Comparison of ENCODE assay signal across 1 fruit fly cellular context in genomic region chrX:8890974-8891373, dm6.
TF ChIP-seq lines count a peak whose summit lies in the region.

No protein-coding gene starts in this region.

TF ChIP-seq in whole organism, embryonic, 481 proteins besides CTCF, POLR2A, EP300 and RAD21 (continued from another document and continues in another):
- TF ChIP-seq Antp (GFP tag; optimal IDR thresholded peaks at IDR 0.05; lab: Kevin White, UChicago): peak; percentile 26
- no peak for TF ChIP-seq caup (GFP tag; optimal IDR thresholded peaks at IDR 0.05; lab: Kevin White, UChicago; ENCODE audit: severe bottlenecking)
- peak; percentile 12 for TF ChIP-seq Chrac-16 (GFP tag; optimal IDR thresholded peaks at IDR 0.05; lab: Kevin White, UChicago)
- no peak for TF ChIP-seq CG12155 (GFP tag; optimal IDR thresholded peaks at IDR 0.05; lab: Kevin White, UChicago)
- 0 out of 2 replicates have a peak, but pooled peaks have one; percentile 19 for TF ChIP-seq ssp (GFP tag; IDR thresholded peaks at IDR 0.05; lab: Robert Waterston, UW)
- 0 out of 2 replicates have a peak, but pooled peaks have one; percentile 8 for TF ChIP-seq Taf1 (GFP tag; IDR thresholded peaks at IDR 0.05; lab: Robert Waterston, UW)
- TF ChIP-seq CG8388 (GFP tag; optimal IDR thresholded peaks at IDR 0.05; lab: Kevin White, UChicago): no peak
- TF ChIP-seq CG8478 (optimal IDR thresholded peaks at IDR 0.05; lab: Kevin White, UChicago): no peak
- TF ChIP-seq CG14710 (tag; optimal IDR thresholded peaks at IDR 0.05; lab: Kevin White, UChicago): no peak
- TF ChIP-seq kni (GFP tag; optimal IDR thresholded peaks at IDR 0.05; lab: Kevin White, UChicago): no peak
- TF ChIP-seq CG15601 (tag; optimal IDR thresholded peaks at IDR 0.05; lab: Kevin White, UChicago): no peak
- TF ChIP-seq danr (GFP tag; IDR thresholded peaks at IDR 0.05; lab: Robert Waterston, UW): no peak
- TF ChIP-seq dysf (GFP tag; IDR thresholded peaks at IDR 0.05; lab: Robert Waterston, UW): peak; percentile 61
- TF ChIP-seq zen (tag; optimal IDR thresholded peaks at IDR 0.05; lab: Kevin White, UChicago): no peak
- TF ChIP-seq Optix (GFP tag; IDR thresholded peaks at IDR 0.05; lab: Robert Waterston, UW): no peak
- TF ChIP-seq CG17802 (tag; optimal IDR thresholded peaks at IDR 0.05; lab: Kevin White, UChicago): no peak
- peak; percentile 1 for TF ChIP-seq CG10979 (tag; optimal IDR thresholded peaks at IDR 0.05; lab: Kevin White, UChicago)
- TF ChIP-seq CG12071 (GFP tag; optimal IDR thresholded peaks at IDR 0.05; lab: Kevin White, UChicago): no peak
- TF ChIP-seq YL-1 (GFP tag; optimal IDR thresholded peaks at IDR 0.05; lab: Kevin White, UChicago): no peak
- TF ChIP-seq sc (optimal IDR thresholded peaks at IDR 0.05; lab: Kevin White, UChicago): no peak
- no peak for TF ChIP-seq sc (GFP tag; optimal IDR thresholded peaks at IDR 0.05; lab: Kevin White, UChicago)
- TF ChIP-seq CG14965 (GFP tag; optimal IDR thresholded peaks at IDR 0.05; lab: Kevin White, UChicago; ENCODE audit: borderline replicate concordance): no peak
- TF ChIP-seq CG7271 (tag; optimal IDR thresholded peaks at IDR 0.05; lab: Kevin White, UChicago): no peak
- TF ChIP-seq sim (GFP tag; IDR thresholded peaks at IDR 0.05; lab: Robert Waterston, UW): no peak
- no peak for TF ChIP-seq cad (GFP tag; optimal IDR thresholded peaks at IDR 0.05; lab: Kevin White, UChicago)
- no peak for TF ChIP-seq BtbVII (GFP tag; optimal IDR thresholded peaks at IDR 0.05; lab: Kevin White, UChicago)
- no peak for TF ChIP-seq CG3281 (GFP tag; optimal IDR thresholded peaks at IDR 0.05; lab: Kevin White, UChicago)
- no peak for TF ChIP-seq tio (GFP tag; optimal IDR thresholded peaks at IDR 0.05; lab: Kevin White, UChicago)
- no peak for TF ChIP-seq Dip2 (GFP tag; IDR thresholded peaks at IDR 0.05; lab: Robert Waterston, UW)
- no peak for TF ChIP-seq CG9437 (GFP tag; optimal IDR thresholded peaks at IDR 0.05; lab: Kevin White, UChicago)
- TF ChIP-seq gt (GFP tag; IDR thresholded peaks at IDR 0.05; lab: Robert Waterston, UW): no peak
- TF ChIP-seq CG17359 (tag; optimal IDR thresholded peaks at IDR 0.05; lab: Kevin White, UChicago): peak; percentile 38
- TF ChIP-seq CG4707 (GFP tag; optimal IDR thresholded peaks at IDR 0.05; lab: Kevin White, UChicago): no peak
- TF ChIP-seq pita (GFP tag; optimal IDR thresholded peaks at IDR 0.05; lab: Kevin White, UChicago): no peak
- peak; percentile 22 for TF ChIP-seq CG13424 (tag; optimal IDR thresholded peaks at IDR 0.05; lab: Kevin White, UChicago)
- TF ChIP-seq CG16815 (GFP tag; optimal IDR thresholded peaks at IDR 0.05; lab: Kevin White, UChicago): no peak
- no peak for TF ChIP-seq Hey (tag; optimal IDR thresholded peaks at IDR 0.05; lab: Kevin White, UChicago)
- peak; percentile 5; the same call in 1 of the 4 replicates for TF ChIP-seq Gug (GFP tag; IDR thresholded peaks at IDR 0.05; lab: Robert Waterston, UW)
- peak; percentile 12 for TF ChIP-seq fd96Cb (tag; optimal IDR thresholded peaks at IDR 0.05; lab: Kevin White, UChicago)
- TF ChIP-seq CG12219 (GFP tag; optimal IDR thresholded peaks at IDR 0.05; lab: Kevin White, UChicago): no peak
- TF ChIP-seq btn (GFP tag; optimal IDR thresholded peaks at IDR 0.05; lab: Kevin White, UChicago): no peak
- TF ChIP-seq dmrt99B (tag; optimal IDR thresholded peaks at IDR 0.05; lab: Kevin White, UChicago): peak; percentile 43
- peak; percentile 31; the same call in 1 of the 2 replicates for TF ChIP-seq CG3847 (GFP tag; IDR thresholded peaks at IDR 0.05; lab: Robert Waterston, UW)
- TF ChIP-seq NC2α (GFP tag; optimal IDR thresholded peaks at IDR 0.05; lab: Kevin White, UChicago): no peak
- peak; percentile 1 for TF ChIP-seq CG10654 (GFP tag; optimal IDR thresholded peaks at IDR 0.05; lab: Kevin White, UChicago)
- TF ChIP-seq CG33213 (GFP tag; optimal IDR thresholded peaks at IDR 0.05; lab: Kevin White, UChicago): no peak
- peak; percentile 26 for TF ChIP-seq CG2875 (GFP tag; optimal IDR thresholded peaks at IDR 0.05; lab: Kevin White, UChicago)
- TF ChIP-seq Eip74EF (GFP tag; optimal IDR thresholded peaks at IDR 0.05; lab: Kevin White, UChicago): no peak
- no peak for TF ChIP-seq prd (optimal IDR thresholded peaks at IDR 0.05; lab: Kevin White, UChicago)
- peak; percentile 51; the same call in 2 of the 3 replicates for TF ChIP-seq prd (GFP tag; IDR thresholded peaks at IDR 0.05; lab: Robert Waterston, UW)
- no peak for TF ChIP-seq CG7928 (GFP tag; optimal IDR thresholded peaks at IDR 0.05; lab: Kevin White, UChicago)
- no peak for TF ChIP-seq CG14441 (GFP tag; IDR thresholded peaks at IDR 0.05; lab: Robert Waterston, UW)
- peak in 1 of 2 experiments; percentile 46 for TF ChIP-seq eve (GFP tag; optimal IDR thresholded peaks at IDR 0.05; lab: Kevin White, UChicago)
- TF ChIP-seq ftz-f1 (GFP tag; optimal IDR thresholded peaks at IDR 0.05; lab: Kevin White, UChicago): no peak
- peak; percentile 29 for TF ChIP-seq CG15269 (tag; optimal IDR thresholded peaks at IDR 0.05; lab: Kevin White, UChicago)
- no peak for TF ChIP-seq trh (GFP tag; optimal IDR thresholded peaks at IDR 0.05; lab: Kevin White, UChicago)
- 0 out of 2 replicates have a peak, but pooled peaks have one; percentile 14 for TF ChIP-seq CG7372 (GFP tag; IDR thresholded peaks at IDR 0.05; lab: Robert Waterston, UW)
- TF ChIP-seq CG10366 (GFP tag; IDR thresholded peaks at IDR 0.05; lab: Robert Waterston, UW): no peak; the same call in 1 of the 2 replicates
- TF ChIP-seq ken (GFP tag; IDR thresholded peaks at IDR 0.05; lab: Robert Waterston, UW): peak; percentile 35; the same call in 1 of the 3 replicates
- TF ChIP-seq CG2889 (GFP tag; IDR thresholded peaks at IDR 0.05; lab: Robert Waterston, UW): no peak
- TF ChIP-seq wor (GFP tag; IDR thresholded peaks at IDR 0.05; lab: Robert Waterston, UW): 0 out of 2 replicates have a peak, but pooled peaks have one; percentile 20
- TF ChIP-seq Mrtf (GFP tag; IDR thresholded peaks at IDR 0.05; lab: Robert Waterston, UW): 0 out of 3 replicates have a peak, but pooled peaks have one; percentile 52
- TF ChIP-seq crc (GFP tag; optimal IDR thresholded peaks at IDR 0.05; lab: Kevin White, UChicago): no peak
- no peak for TF ChIP-seq CG10959 (GFP tag; IDR thresholded peaks at IDR 0.05; lab: Robert Waterston, UW)
- TF ChIP-seq row (GFP tag; IDR thresholded peaks at IDR 0.05; lab: Robert Waterston, UW): peak; percentile 65
- TF ChIP-seq ase (GFP tag; IDR thresholded peaks at IDR 0.05; lab: Robert Waterston, UW): no peak
- no peak for TF ChIP-seq tna (GFP tag; IDR thresholded peaks at IDR 0.05; lab: Robert Waterston, UW; ENCODE audit: partially characterized antibody)
- TF ChIP-seq Six4 (GFP tag; optimal IDR thresholded peaks at IDR 0.05; lab: Kevin White, UChicago): no peak
- peak; percentile 43; the same call in 1 of the 2 replicates for TF ChIP-seq Xrp1 (GFP tag; IDR thresholded peaks at IDR 0.05; lab: Robert Waterston, UW)
- peak; percentile 19 for TF ChIP-seq tin (GFP tag; optimal IDR thresholded peaks at IDR 0.05; lab: Kevin White, UChicago)
- TF ChIP-seq CG1603 (tag; optimal IDR thresholded peaks at IDR 0.05; lab: Kevin White, UChicago): peak; percentile 34
- no peak for TF ChIP-seq CG4820 (GFP tag; optimal IDR thresholded peaks at IDR 0.05; lab: Kevin White, UChicago)
- no peak for TF ChIP-seq TFAM (GFP tag; optimal IDR thresholded peaks at IDR 0.05; lab: Kevin White, UChicago)
- no peak for TF ChIP-seq kah (GFP tag; optimal IDR thresholded peaks at IDR 0.05; lab: Kevin White, UChicago)
- no peak for TF ChIP-seq CG5953 (GFP tag; IDR thresholded peaks at IDR 0.05; lab: Robert Waterston, UW)
- TF ChIP-seq CG1529 (GFP tag; optimal IDR thresholded peaks at IDR 0.05; lab: Kevin White, UChicago): no peak
- no peak for TF ChIP-seq stc (GFP tag; IDR thresholded peaks at IDR 0.05; lab: Robert Waterston, UW)
- TF ChIP-seq CG11398 (GFP tag; optimal IDR thresholded peaks at IDR 0.05; lab: Kevin White, UChicago): no peak
- no peak for TF ChIP-seq CG17385 (GFP tag; optimal IDR thresholded peaks at IDR 0.05; lab: Kevin White, UChicago)
- TF ChIP-seq CG7839 (tag; optimal IDR thresholded peaks at IDR 0.05; lab: Kevin White, UChicago): peak; percentile 21
- no peak for TF ChIP-seq CG7357 (GFP tag; IDR thresholded peaks at IDR 0.05; lab: Robert Waterston, UW)
- peak; percentile 30 for TF ChIP-seq Ssrp (tag; optimal IDR thresholded peaks at IDR 0.05; lab: Kevin White, UChicago)
- TF ChIP-seq CG6254 (GFP tag; optimal IDR thresholded peaks at IDR 0.05; lab: Kevin White, UChicago): no peak
- TF ChIP-seq CG12236 (GFP tag; optimal IDR thresholded peaks at IDR 0.05; lab: Kevin White, UChicago): no peak
- TF ChIP-seq dmrt11E (tag; optimal IDR thresholded peaks at IDR 0.05; lab: Kevin White, UChicago): no peak
- TF ChIP-seq jing (GFP tag; optimal IDR thresholded peaks at IDR 0.05; lab: Kevin White, UChicago): no peak
- no peak for TF ChIP-seq Nf-YC (tag; optimal IDR thresholded peaks at IDR 0.05; lab: Kevin White, UChicago)
- no peak for TF ChIP-seq CG32532 (GFP tag; IDR thresholded peaks at IDR 0.05; lab: Robert Waterston, UW)
- peak; percentile 24; the same call in 1 of the 2 replicates for TF ChIP-seq CG9932 (GFP tag; IDR thresholded peaks at IDR 0.05; lab: Robert Waterston, UW)
- no peak for TF ChIP-seq lov (optimal IDR thresholded peaks at IDR 0.05; lab: Kevin White, UChicago)
- no peak for TF ChIP-seq lov (GFP tag; IDR thresholded peaks at IDR 0.05; lab: Robert Waterston, UW)
- TF ChIP-seq Drgx (GFP tag; IDR thresholded peaks at IDR 0.05; lab: Robert Waterston, UW): peak; percentile 75
- no peak for TF ChIP-seq oc (tag; optimal IDR thresholded peaks at IDR 0.05; lab: Kevin White, UChicago)
- TF ChIP-seq CG6689 (GFP tag; IDR thresholded peaks at IDR 0.05; lab: Robert Waterston, UW): peak; percentile 40; the same call in 1 of the 2 replicates
- TF ChIP-seq CG2712 (tag; optimal IDR thresholded peaks at IDR 0.05; lab: Kevin White, UChicago): no peak
- TF ChIP-seq HLH3B (GFP tag; IDR thresholded peaks at IDR 0.05; lab: Robert Waterston, UW): 0 out of 2 replicates have a peak, but pooled peaks have one; percentile 14
- TF ChIP-seq CG18619 (GFP tag; optimal IDR thresholded peaks at IDR 0.05; lab: Kevin White, UChicago): peak; percentile 6
- no peak for TF ChIP-seq CG7987 (GFP tag; optimal IDR thresholded peaks at IDR 0.05; lab: Kevin White, UChicago)
- TF ChIP-seq sd (tag; optimal IDR thresholded peaks at IDR 0.05; lab: Kevin White, UChicago): no peak
- TF ChIP-seq ttk (GFP tag; IDR thresholded peaks at IDR 0.05; lab: Robert Waterston, UW): no peak
- TF ChIP-seq lab (GFP tag; optimal IDR thresholded peaks at IDR 0.05; lab: Kevin White, UChicago): peak; percentile 3
- peak; percentile 37; the same call in 1 of the 2 replicates for TF ChIP-seq Ada2b (GFP tag; IDR thresholded peaks at IDR 0.05; lab: Robert Waterston, UW)
- TF ChIP-seq fd102C (GFP tag; optimal IDR thresholded peaks at IDR 0.05; lab: Kevin White, UChicago): no peak
- TF ChIP-seq sna (GFP tag; IDR thresholded peaks at IDR 0.05; lab: Robert Waterston, UW; ENCODE audit: partially characterized antibody): no peak
- no peak for TF ChIP-seq grn (GFP tag; optimal IDR thresholded peaks at IDR 0.05; lab: Kevin White, UChicago)
- TF ChIP-seq az2 (GFP tag; optimal IDR thresholded peaks at IDR 0.05; lab: Kevin White, UChicago): peak; percentile 13
- peak; percentile 49 for TF ChIP-seq CG11504 (tag; optimal IDR thresholded peaks at IDR 0.05; lab: Kevin White, UChicago)
- no peak for TF ChIP-seq CG42726 (GFP tag; IDR thresholded peaks at IDR 0.05; lab: Robert Waterston, UW; ENCODE audit: partially characterized antibody)
- TF ChIP-seq HmgZ (tag; optimal IDR thresholded peaks at IDR 0.05; lab: Kevin White, UChicago): no peak
- no peak for TF ChIP-seq tup (GFP tag; optimal IDR thresholded peaks at IDR 0.05; lab: Kevin White, UChicago)
- peak; percentile 3 for TF ChIP-seq CG12391 (tag; optimal IDR thresholded peaks at IDR 0.05; lab: Kevin White, UChicago)
- TF ChIP-seq pnt (GFP tag; optimal IDR thresholded peaks at IDR 0.05; lab: Kevin White, UChicago): peak; percentile 30
- TF ChIP-seq Sin3A (optimal IDR thresholded peaks at IDR 0.05; lab: Kevin White, UChicago): no peak
- peak; percentile 43 for TF ChIP-seq Oli (tag; optimal IDR thresholded peaks at IDR 0.05; lab: Kevin White, UChicago)
- 0 out of 2 replicates have a peak, but pooled peaks have one; percentile 31 for TF ChIP-seq Awh (GFP tag; IDR thresholded peaks at IDR 0.05; lab: Robert Waterston, UW)
- TF ChIP-seq MBD-R2 (GFP tag; IDR thresholded peaks at IDR 0.05; lab: Robert Waterston, UW): peak; percentile 14; the same call in 1 of the 2 replicates
- peak; percentile 41; the same call in 1 of the 2 replicates for TF ChIP-seq dati (GFP tag; IDR thresholded peaks at IDR 0.05; lab: Robert Waterston, UW)
- peak; percentile 2 for TF ChIP-seq CG7786 (GFP tag; optimal IDR thresholded peaks at IDR 0.05; lab: Kevin White, UChicago)
- no peak for TF ChIP-seq cato (GFP tag; optimal IDR thresholded peaks at IDR 0.05; lab: Kevin White, UChicago; ENCODE audit: borderline replicate concordance)
- peak; percentile 41 for TF ChIP-seq sens (GFP tag; lab: Kevin White, UChicago)
- no peak for TF ChIP-seq CkIIα-i1 (GFP tag; IDR thresholded peaks at IDR 0.05; lab: Robert Waterston, UW)
- TF ChIP-seq HLH54F (GFP tag; optimal IDR thresholded peaks at IDR 0.05; lab: Kevin White, UChicago): peak; percentile 9
- no peak for TF ChIP-seq Oaz (GFP tag; IDR thresholded peaks at IDR 0.05; lab: Robert Waterston, UW)
- no peak for TF ChIP-seq CG6813 (GFP tag; optimal IDR thresholded peaks at IDR 0.05; lab: Kevin White, UChicago)
- no peak for TF ChIP-seq Dp (GFP tag; optimal IDR thresholded peaks at IDR 0.05; lab: Kevin White, UChicago)
- no peak for TF ChIP-seq CG7556 (GFP tag; optimal IDR thresholded peaks at IDR 0.05; lab: Kevin White, UChicago)
- TF ChIP-seq scrt (GFP tag; optimal IDR thresholded peaks at IDR 0.05; lab: Kevin White, UChicago): no peak
- TF ChIP-seq CG17568 (GFP tag; optimal IDR thresholded peaks at IDR 0.05; lab: Kevin White, UChicago): no peak
- TF ChIP-seq CG4360 (GFP tag; IDR thresholded peaks at IDR 0.05; lab: Robert Waterston, UW): no peak
- no peak for TF ChIP-seq Rx (GFP tag; IDR thresholded peaks at IDR 0.05; lab: Robert Waterston, UW)
- peak; percentile 78 for TF ChIP-seq grau (tag; optimal IDR thresholded peaks at IDR 0.05; lab: Kevin White, UChicago)
- 0 out of 2 replicates have a peak, but pooled peaks have one; percentile 7 for TF ChIP-seq esg (GFP tag; conservative IDR thresholded peaks at IDR 0.05; lab: Robert Waterston, UW)
- no peak for TF ChIP-seq CG10274 (GFP tag; optimal IDR thresholded peaks at IDR 0.05; lab: Kevin White, UChicago)
- 0 out of 2 replicates have a peak, but pooled peaks have one; percentile 3 for TF ChIP-seq wdn (GFP tag; IDR thresholded peaks at IDR 0.05; lab: Robert Waterston, UW)
